Worm (Caenorhabditis elegans) whole organism, late embryonic: ENCODE data around the gene C23G10.7.

Experiments
- C38D4.7 ChIP-seq: fragments of 200-800 bp; sonication (Bioruptor generic); optimal IDR thresholded peaks from 2 replicates; lab custom pipeline; 2018; ENCODE audit warnings: mild to moderate bottlenecking, missing genetic modification characterization, moderate library complexity, missing compliant biosample characterization
- K09A11.1 ChIP-seq: sonication (generic microtip); optimal IDR thresholded peaks from 2 replicates; lab custom pipeline; 2017; ENCODE audit warnings: antibody characterized with exemption, mild to moderate bottlenecking, missing genetic modification characterization, missing compliant biosample characterization; ENCODE audit not compliant: insufficient read depth
- T23F11.4 ChIP-seq: fragments of 200-800 bp; sonication (Bioruptor generic); optimal IDR thresholded peaks from 2 replicates; lab custom pipeline; 2018; ENCODE audit warnings: mild to moderate bottlenecking, missing genetic modification characterization, missing compliant biosample characterization
- ama-1 ChIP-seq: fragments of 150-350 bp; optimal IDR thresholded peaks from 2 replicates; lab custom pipeline; 2014
- ceh-14 ChIP-seq: sonication (generic microtip); optimal IDR thresholded peaks from 2 replicates; lab custom pipeline; 2016; ENCODE audit warnings: missing genotype, missing genetic modification characterization, missing compliant biosample characterization
- ceh-18 ChIP-seq: sonication (generic microtip); optimal IDR thresholded peaks from 2 replicates; lab custom pipeline; 2016; ENCODE audit warnings: missing genetic modification characterization, missing compliant biosample characterization
- ceh-24 ChIP-seq: sonication (generic microtip); optimal IDR thresholded peaks from 2 replicates; lab custom pipeline; 2016; ENCODE audit warnings: mild to moderate bottlenecking, missing genetic modification characterization, missing compliant biosample characterization
- ceh-34 ChIP-seq: sonication (generic microtip); optimal IDR thresholded peaks from 2 replicates; lab custom pipeline; 2016; ENCODE audit warnings: mild to moderate bottlenecking, missing genetic modification characterization, missing compliant biosample characterization
- ceh-45 ChIP-seq: fragments of 200-800 bp; sonication (Bioruptor generic); IDR thresholded peaks from 2 replicates; pipeline ENCODE4 v1.3.6; 2022; ENCODE audit warnings: missing genetic modification reagents, missing genetic modification characterization, missing compliant biosample characterization
- ceh-48 ChIP-seq: sonication (generic microtip); optimal IDR thresholded peaks from 2 replicates; lab custom pipeline; 2016; ENCODE audit warnings: missing genetic modification characterization, inconsistent platforms, missing compliant biosample characterization
- ceh-6 ChIP-seq: fragments of 200-800 bp; sonication (Bioruptor generic); optimal IDR thresholded peaks from 2 replicates; lab custom pipeline; 2018; ENCODE audit warnings: mild to moderate bottlenecking, missing genetic modification characterization, missing compliant biosample characterization
- che-1 ChIP-seq: sonication (generic microtip); optimal IDR thresholded peaks from 2 replicates; lab custom pipeline; 2016; ENCODE audit warnings: mild to moderate bottlenecking, missing genetic modification characterization, missing compliant biosample characterization
- elt-2 ChIP-seq: sonication (generic microtip); optimal IDR thresholded peaks from 2 replicates; lab custom pipeline; 2016; ENCODE audit warnings: missing genetic modification reagents, missing genetic modification characterization, missing compliant biosample characterization
- elt-4 ChIP-seq: sonication (generic microtip); optimal IDR thresholded peaks from 2 replicates; lab custom pipeline; 2016; ENCODE audit warnings: missing genetic modification characterization, missing compliant biosample characterization
- ets-4 ChIP-seq: sonication (generic microtip); optimal IDR thresholded peaks from 2 replicates; lab custom pipeline; 2016; ENCODE audit warnings: missing genetic modification characterization, missing compliant biosample characterization
- fkh-6 ChIP-seq: sonication (generic microtip); optimal IDR thresholded peaks from 2 replicates; lab custom pipeline; 2016; ENCODE audit warnings: missing genetic modification characterization, missing compliant biosample characterization
- gmeb-2 ChIP-seq: sonication (generic microtip); optimal IDR thresholded peaks from 2 replicates; lab custom pipeline; 2016; ENCODE audit warnings: missing genetic modification characterization, inconsistent platforms, missing compliant biosample characterization
- hlh-15 ChIP-seq: sonication (generic microtip); optimal IDR thresholded peaks from 2 replicates; lab custom pipeline; 2016; ENCODE audit warnings: missing genetic modification characterization, missing compliant biosample characterization
- lim-6 ChIP-seq: sonication (generic microtip); optimal IDR thresholded peaks from 2 replicates; lab custom pipeline; 2016; ENCODE audit warnings: missing genetic modification characterization, missing compliant biosample characterization
- madf-2 ChIP-seq: sonication (generic microtip); optimal IDR thresholded peaks from 2 replicates; lab custom pipeline; 2017; ENCODE audit warnings: missing genetic modification characterization, missing compliant biosample characterization
- mec-3 ChIP-seq: sonication (generic microtip); optimal IDR thresholded peaks from 2 replicates; lab custom pipeline; 2016; ENCODE audit warnings: borderline replicate concordance, missing genetic modification characterization, missing compliant biosample characterization
- nfya-1 ChIP-seq: sonication (generic microtip); optimal IDR thresholded peaks from 2 replicates; lab custom pipeline; 2017; ENCODE audit warnings: missing genetic modification characterization, mild to moderate bottlenecking, missing compliant biosample characterization, antibody characterized with exemption, moderate library complexity
- nhr-232 ChIP-seq: sonication (generic microtip); optimal IDR thresholded peaks from 2 replicates; lab custom pipeline; 2016; ENCODE audit warnings: missing genetic modification characterization, missing compliant biosample characterization
- npax-4 ChIP-seq: sonication (generic microtip); optimal IDR thresholded peaks from 2 replicates; lab custom pipeline; 2016; ENCODE audit warnings: missing genetic modification characterization, missing compliant biosample characterization
- pax-1 ChIP-seq: fragments of 150-350 bp; optimal IDR thresholded peaks from 2 replicates; lab custom pipeline; 2014; ENCODE audit warnings: missing biosample characterization, missing genetic modification characterization
- pha-2 ChIP-seq: sonication (generic microtip); optimal IDR thresholded peaks from 2 replicates; lab custom pipeline; 2017; ENCODE audit warnings: mild to moderate bottlenecking, missing genetic modification characterization, missing compliant biosample characterization
- pros-1 ChIP-seq: fragments of 150-350 bp; optimal IDR thresholded peaks from 2 replicates; lab custom pipeline; 2014; ENCODE audit warnings: missing biosample characterization, missing genetic modification reagents, missing genetic modification characterization
- rnt-1 ChIP-seq: sonication (generic microtip); optimal IDR thresholded peaks from 2 replicates; lab custom pipeline; 2016; ENCODE audit warnings: missing genetic modification characterization, missing compliant biosample characterization
- sdc-2 ChIP-seq: sonication (generic microtip); optimal IDR thresholded peaks from 2 replicates; lab custom pipeline; 2016; ENCODE audit warnings: missing genotype, missing genetic modification characterization, missing compliant biosample characterization
- sox-2 ChIP-seq: fragments of 200-800 bp; sonication (Bioruptor generic); IDR thresholded peaks from 2 replicates; pipeline ENCODE4 v1.3.6; 2022; ENCODE audit warnings: missing genetic modification reagents, missing genetic modification characterization, missing compliant biosample characterization
- syd-9 ChIP-seq: sonication (generic microtip); optimal IDR thresholded peaks from 2 replicates; lab custom pipeline; 2016; ENCODE audit warnings: mild to moderate bottlenecking, missing genetic modification characterization, moderate library complexity, missing compliant biosample characterization
- tbx-7 ChIP-seq: sonication (generic microtip); optimal IDR thresholded peaks from 2 replicates; lab custom pipeline; 2016; ENCODE audit warnings: missing genotype, missing genetic modification characterization, missing compliant biosample characterization
- unc-42 ChIP-seq: sonication (generic microtip); optimal IDR thresholded peaks from 2 replicates; lab custom pipeline; 2016; ENCODE audit warnings: missing genotype, missing genetic modification characterization, missing compliant biosample characterization
- unc-86 ChIP-seq: sonication (generic microtip); optimal IDR thresholded peaks from 2 replicates; lab custom pipeline; 2016; ENCODE audit warnings: missing genetic modification characterization, missing compliant biosample characterization
- zip-5 ChIP-seq: sonication (generic microtip); optimal IDR thresholded peaks from 2 replicates; lab custom pipeline; 2016; ENCODE audit warnings: missing genetic modification characterization, missing compliant biosample characterization

The C23G10.7 gene

ce11 chrIII:6198378-6199234, at the start of gene C23G10.7, which contains the start of gene rpn-2:
C23G10.7 (minus strand) TSS chrIII:6198414.
rpn-2 (plus strand) TSS chrIII:6199184.
- TF ChIP-seq rnt-1 (tag; lab: Kevin White, UChicago) = peak; percentile 40
- TF ChIP-seq ceh-48 (tag; lab: Kevin White, UChicago) = peak; percentile 23
- TF ChIP-seq K09A11.1 (tag; lab: Kevin White, UChicago) = no peak
- TF ChIP-seq nfya-1 (tag; lab: Kevin White, UChicago) = peak; percentile 17
- TF ChIP-seq unc-42 (tag; lab: Kevin White, UChicago) = peak; percentile 10

ce11 chrIII:6245728-6246127, 47.5 kb upstream of the C23G10.7 start, which contains the start of gene bcas-2:
bcas-2 (minus strand) TSS chrIII:6245828.
- no peak for TF ChIP-seq pros-1
- TF ChIP-seq ceh-6 (GFP tag; lab: Kevin White, UChicago) = no peak
- TF ChIP-seq K09A11.1 (tag; lab: Kevin White, UChicago) = no peak
- no peak for TF ChIP-seq sox-2 (GFP tag; lab: Robert Waterston, UW)
- no peak for TF ChIP-seq syd-9 (tag; lab: Kevin White, UChicago)
- no peak for TF ChIP-seq ceh-34 (tag; lab: Kevin White, UChicago)
- no peak for TF ChIP-seq ceh-14 (tag; lab: Kevin White, UChicago)
- no peak for TF ChIP-seq ama-1 (lab: Kevin White, UChicago)
- no peak for TF ChIP-seq pax-1 (tag; lab: Kevin White, UChicago)
- TF ChIP-seq, all 69 proteins: peak for 0

ce11 chrIII:6240528-6240927, 42.3 kb upstream of the C23G10.7 start, which contains the start of gene T12A2.3:
T12A2.3 (plus strand) TSS chrIII:6240828.
- no peak for TF ChIP-seq nhr-232 (tag; lab: Kevin White, UChicago)
- TF ChIP-seq unc-86 (tag; lab: Kevin White, UChicago) = no peak
- TF ChIP-seq gmeb-2 = no peak
- TF ChIP-seq lim-6 = no peak
- TF ChIP-seq pax-1 (tag; lab: Kevin White, UChicago) = no peak
- no peak for TF ChIP-seq ceh-48 (tag; lab: Kevin White, UChicago)
- TF ChIP-seq madf-2 = no peak
- TF ChIP-seq rnt-1 (tag; lab: Kevin White, UChicago) = no peak

ce11 chrIII:6236649-6237048, 38.4 kb upstream of the C23G10.7 start, which contains the start of gene T12A2.21:
T12A2.21 (minus strand) TSS chrIII:6236749.
- TF ChIP-seq ceh-14 (tag; lab: Kevin White, UChicago) (no peak), zip-5 (no peak), tbx-7 (no peak), mec-3 (no peak)
- TF ChIP-seq, all 69 proteins: peak for 0

- peak; percentile 85 for TF ChIP-seq elt-2 (tag; lab: Kevin White, UChicago)
- TF ChIP-seq che-1 = no peak
- TF ChIP-seq, all 69 proteins: peak for 1
Observed at ce11 chrIII:6231880-6232279, 33.7 kb upstream of the C23G10.7 start.

ce11 chrIII:6230870-6231269, 32.7 kb upstream of the C23G10.7 start, which contains the start of gene esyt-2:
esyt-2 (minus strand) TSS chrIII:6230970.
- TF ChIP-seq pha-2 (tag; lab: Kevin White, UChicago) (no peak), fkh-6 (tag; lab: Kevin White, UChicago) (no peak), C38D4.7 (GFP tag; lab: Kevin White, UChicago) (no peak), ceh-34 (tag; lab: Kevin White, UChicago) (no peak), hlh-15 (tag; lab: Kevin White, UChicago) (no peak), sdc-2 (tag; lab: Kevin White, UChicago) (no peak), madf-2 (no peak), ets-4 (tag; lab: Kevin White, UChicago) (no peak), T23F11.4 (GFP tag; lab: Kevin White, UChicago) (no peak), ceh-6 (GFP tag; lab: Kevin White, UChicago) (no peak), npax-4 (no peak), ceh-45 (GFP tag; lab: Robert Waterston, UW) (no peak), nfya-1 (tag; lab: Kevin White, UChicago) (no peak), elt-4 (no peak), che-1 (no peak), ceh-18 (tag; lab: Kevin White, UChicago) (no peak), unc-86 (tag; lab: Kevin White, UChicago) (no peak), ceh-24 (tag; lab: Kevin White, UChicago) (no peak)
- TF ChIP-seq, all 69 proteins: peak for 0
